Worm (Caenorhabditis elegans) whole organism, L4 larva: ENCODE measurements around the gene W08G11.5.

Experiments used
- Y48G9A.11 ChIP-seq: fragments of 200-800 bp; sonication (Bioruptor generic); IDR thresholded peaks from 2 replicates; pipeline ENCODE4 v1.3.6; 2022; ENCODE audit warnings: missing genetic modification reagents, missing genetic modification characterization, missing compliant biosample characterization
- daf-12 ChIP-seq: fragments of 150-350 bp; optimal IDR thresholded peaks from 2 replicates; lab custom pipeline; 2014; ENCODE audit warnings: missing biosample characterization, missing genetic modification reagents, missing genetic modification characterization
- dve-1 ChIP-seq: sonication (generic microtip); optimal IDR thresholded peaks from 2 replicates; lab custom pipeline; 2017; ENCODE audit warnings: antibody characterized with exemption, mild to moderate bottlenecking, missing genetic modification characterization, missing compliant biosample characterization; ENCODE audit not compliant: insufficient read depth
- hif-1 ChIP-seq, 2 experiments: sonication (generic microtip); optimal IDR thresholded peaks; 2 replicates each; lab custom pipeline; 2016 to 2017; ENCODE audit warnings: missing compliant biosample characterization in 2 of 2, missing genetic modification characterization in 2 of 2, missing genetic modification reagents in 2 of 2, missing genotype in 2 of 2, mild to moderate bottlenecking in 1 of 2
- mdl-1 ChIP-seq, 2 experiments: fragments of 150-350 bp in 1 of 2; sonication (generic microtip) in 1 of 2; optimal IDR thresholded peaks; 2 replicates each; lab custom pipeline; 2014 to 2017; ENCODE audit warnings: missing biosample characterization in 2 of 2, missing genetic modification characterization in 2 of 2

DNA sequence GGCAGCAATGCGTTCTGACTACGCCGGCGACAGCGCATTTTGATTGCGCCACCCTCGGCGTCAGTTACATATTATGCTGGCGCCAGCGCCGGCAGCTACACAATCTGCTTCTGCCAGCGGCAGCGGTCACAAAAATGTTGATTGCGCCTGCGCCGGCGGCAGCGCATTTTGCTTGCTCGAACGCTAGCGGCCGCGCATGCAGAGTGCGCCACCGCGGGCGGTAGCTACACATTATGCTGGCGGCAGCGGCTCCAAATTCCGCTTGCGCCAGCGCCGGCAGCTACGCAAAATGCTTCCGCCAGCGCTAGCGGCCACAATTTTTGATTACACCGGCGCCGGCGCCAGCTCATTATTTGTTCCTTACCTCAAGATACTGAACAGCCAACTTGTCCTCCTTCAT lies 30.9 kb upstream of the W08G11.5 start:
- no peak for TF ChIP-seq dve-1 (tag; lab: Kevin White, UChicago)
- TF ChIP-seq hif-1 (tag; optimal IDR thresholded peaks at IDR 0.05; lab: Kevin White, UChicago): no peak
- no peak for TF ChIP-seq daf-12 (tag; lab: Kevin White, UChicago)
- TF ChIP-seq mdl-1 (tag; optimal IDR thresholded peaks at IDR 0.05; lab: Kevin White, UChicago): no peak
- TF ChIP-seq Y48G9A.11 (GFP tag; lab: Robert Waterston, UW): no peak
